Worm (Caenorhabditis elegans): ENCODE measurements around the gene Y53F4B.11.

DNA sequence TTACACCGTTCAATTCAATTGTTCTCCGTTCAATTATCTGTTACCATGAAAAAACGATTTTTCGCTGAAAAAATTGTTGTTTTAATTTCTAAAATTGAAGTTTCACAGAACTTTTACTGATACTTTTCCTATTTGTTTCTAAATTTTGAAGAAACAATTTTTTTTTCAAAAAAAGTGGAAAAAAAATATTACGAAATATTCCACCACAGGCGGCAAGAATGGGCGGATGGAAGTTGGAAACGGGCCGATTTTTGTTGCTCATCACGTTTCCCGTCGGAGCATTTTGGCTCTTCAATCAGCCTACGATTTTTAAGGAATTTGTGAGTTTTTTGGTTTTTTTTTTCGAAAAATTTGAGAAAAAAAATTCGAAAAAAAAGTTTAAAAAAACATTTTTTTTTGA lies 27.2 kb downstream of the Y53F4B.11 start, which contains the start of gene Y53F4B.14:
- TF ChIP-seq lin-39 (tag; optimal IDR thresholded peaks at IDR 0.05) = no peak
- TF ChIP-seq R02D3.7 (tag; optimal IDR thresholded peaks at IDR 0.05) = no peak
- TF ChIP-seq elt-3 (tag; optimal IDR thresholded peaks at IDR 0.05) = no peak
- no peak for TF ChIP-seq lsy-2 (tag; optimal IDR thresholded peaks at IDR 0.05)
- TF ChIP-seq nhr-11 (tag; optimal IDR thresholded peaks at IDR 0.05) = no peak
- no peak for TF ChIP-seq ceh-82 (tag; optimal IDR thresholded peaks at IDR 0.05)
- no peak for TF ChIP-seq zag-1 (tag; optimal IDR thresholded peaks at IDR 0.05)
- TF ChIP-seq alr-1 (tag; optimal IDR thresholded peaks at IDR 0.05) = no peak

Measured in whole organism, L2 larva.